Worm (Caenorhabditis elegans) whole organism, dauer: Measurements from ENCODE around the gene atp-4.

ENCODE experiments used
- unc-62 ChIP-seq: sonication (generic microtip); optimal IDR thresholded peaks from 2 replicates; lab custom pipeline; 2017; ENCODE audit warnings: missing biosample characterization, missing genetic modification reagents, missing genetic modification characterization

The atp-4 gene

ce11 chrV:6433446-6434178, 6.7 kb upstream of the atp-4 start, which contains the start of the genes gad-1 and erfa-1:
Gene gad-1 (minus strand): TSS chrV:6433496.
Gene erfa-1 (plus strand): TSS chrV:6434128.
- no peak for TF ChIP-seq unc-62

- no peak for TF ChIP-seq unc-62
These were observed 3.8 kb upstream of the atp-4 start for ce11 chrV:6430526-6431371.

- TF ChIP-seq unc-62 = no peak
These were observed 3.0 kb upstream of the atp-4 start, which contains the start of gene alh-4 for ce11 chrV:6429870-6430339. Gene alh-4 (minus strand): TSS chrV:6429920.

- no peak for TF ChIP-seq unc-62
These were observed 521 bp upstream of the atp-4 start for ce11 chrV:6427433-6427832.

ce11 chrV:6425927-6426326, 985 bp downstream of the atp-4 start, which contains the start of gene T05H4.11:
Gene T05H4.11 (minus strand): TSS chrV:6426261.
- no peak for TF ChIP-seq unc-62

- no peak for TF ChIP-seq unc-62
These were observed 2.9 kb downstream of the atp-4 start, which contains the start of gene urb-1 for ce11 chrV:6424055-6424454. Gene urb-1 (minus strand): TSS chrV:6424155.

ce11 chrV:6414985-6415384, 11.9 kb downstream of the atp-4 start, which contains the start of gene cht-6:
Gene cht-6 (plus strand): TSS chrV:6414993.
- TF ChIP-seq unc-62 = no peak

ce11 chrV:6414469-6414868, 12.4 kb downstream of the atp-4 start:
- no peak for TF ChIP-seq unc-62

- TF ChIP-seq unc-62 = no peak
These were observed 13.9 kb downstream of the atp-4 start for ce11 chrV:6413057-6413456.

ce11 chrV:6411161-6411560, 15.8 kb downstream of the atp-4 start:
- no peak for TF ChIP-seq unc-62

ce11 chrV:6408733-6409227, 18.1 kb downstream of the atp-4 start, which contains the start of gene bcf-1:
Gene bcf-1 (minus strand): TSS chrV:6408783.
- TF ChIP-seq unc-62 = no peak

ce11 chrV:6407587-6407986, 19.3 kb downstream of the atp-4 start:
- TF ChIP-seq unc-62 = no peak

- no peak for TF ChIP-seq unc-62
These were observed 25.9 kb downstream of the atp-4 start for ce11 chrV:6400950-6401551.

ce11 chrV:6400528-6400927, 26.4 kb downstream of the atp-4 start:
- TF ChIP-seq unc-62 = no peak

- no peak for TF ChIP-seq unc-62
These were observed 27.1 kb downstream of the atp-4 start, which contains the start of gene gfi-1 for ce11 chrV:6399831-6400230. Gene gfi-1 (minus strand): TSS chrV:6399931.

ce11 chrV:6398922-6399321, 28.0 kb downstream of the atp-4 start:
- TF ChIP-seq unc-62 = no peak

- TF ChIP-seq unc-62 = no peak
These were observed 36.7 kb downstream of the atp-4 start, which contains the start of gene F57F4.1 for ce11 chrV:6390163-6390562. Gene F57F4.1 (plus strand): TSS chrV:6390463.
